Fruit fly (Drosophila melanogaster): Measurements from ENCODE around the gene Ulp1.

The Ulp1 gene

dm6 chrX:19240230-19240839, 32.3 kb upstream of the Ulp1 start (continued):
- TF ChIP-seq Rfx (GFP tag; IDR thresholded peaks at IDR 0.05): 0 out of 2 replicates have a peak, but pooled peaks have one; percentile 25
- no peak for TF ChIP-seq CG6791 (GFP tag; IDR thresholded peaks at IDR 0.05; ENCODE audit: partially characterized antibody)
- TF ChIP-seq CG2678 (tag; optimal IDR thresholded peaks at IDR 0.05): peak; percentile 30
- no peak for TF ChIP-seq E2f2 (GFP tag; IDR thresholded peaks at IDR 0.05)
- TF ChIP-seq sisA (GFP tag; IDR thresholded peaks at IDR 0.05): 0 out of 2 replicates have a peak, but pooled peaks have one; percentile 6
- TF ChIP-seq CG16863 (GFP tag; optimal IDR thresholded peaks at IDR 0.05): no peak
- no peak for TF ChIP-seq Tbp (GFP tag; optimal IDR thresholded peaks at IDR 0.05)
- no peak for TF ChIP-seq Hsf (GFP tag; optimal IDR thresholded peaks at IDR 0.05)
- TF ChIP-seq CG14441 (GFP tag; IDR thresholded peaks at IDR 0.05): no peak
- peak; percentile 60 for TF ChIP-seq Med (GFP tag)
- no peak for TF ChIP-seq pzg (GFP tag; optimal IDR thresholded peaks at IDR 0.05)
- no peak for TF ChIP-seq tio (GFP tag; optimal IDR thresholded peaks at IDR 0.05)
- TF ChIP-seq otp (GFP tag; IDR thresholded peaks at IDR 0.05): no peak
- no peak for TF ChIP-seq Sin3A (optimal IDR thresholded peaks at IDR 0.05)
- no peak for TF ChIP-seq nau (GFP tag; optimal IDR thresholded peaks at IDR 0.05)
- TF ChIP-seq Aef1 (GFP tag; IDR thresholded peaks at IDR 0.05): no peak

- TF ChIP-seq vfl (GFP tag; optimal IDR thresholded peaks at IDR 0.05) (no peak), CG15514 (GFP tag; optimal IDR thresholded peaks at IDR 0.05) (peak; percentile 37), nau (GFP tag; optimal IDR thresholded peaks at IDR 0.05) (no peak), chm (GFP tag; IDR thresholded peaks at IDR 0.05) (no peak), Dip3 (GFP tag; optimal IDR thresholded peaks at IDR 0.05) (no peak), Sox100B (GFP tag; optimal IDR thresholded peaks at IDR 0.05) (no peak), exex (tag; optimal IDR thresholded peaks at IDR 0.05) (peak; percentile 69), CG34376 (GFP tag; optimal IDR thresholded peaks at IDR 0.05) (peak; percentile 11), sug (tag; optimal IDR thresholded peaks at IDR 0.05) (peak; percentile 78), mirr (GFP tag; optimal IDR thresholded peaks at IDR 0.05) (peak; percentile 76), dati (GFP tag; IDR thresholded peaks at IDR 0.05) (no peak), run (tag; optimal IDR thresholded peaks at IDR 0.05) (peak; percentile 48)
Observed at dm6 chrX:19239365-19239764, 31.4 kb upstream of the Ulp1 start.

dm6 chrX:19238613-19239012, 30.6 kb upstream of the Ulp1 start:
- TF ChIP-seq dan (GFP tag; IDR thresholded peaks at IDR 0.05) (no peak), CG34224 (GFP tag; IDR thresholded peaks at IDR 0.05; ENCODE audit: partially characterized antibody) (no peak), CG4424 (GFP tag; optimal IDR thresholded peaks at IDR 0.05) (no peak), CG16779 (GFP tag; IDR thresholded peaks at IDR 0.05) (no peak), ac (GFP tag; optimal IDR thresholded peaks at IDR 0.05) (no peak), pum (GFP tag; optimal IDR thresholded peaks at IDR 0.05) (no peak), CG17912 (GFP tag; optimal IDR thresholded peaks at IDR 0.05) (no peak), Dll (GFP tag; IDR thresholded peaks at IDR 0.05; ENCODE audit: partially characterized antibody) (no peak), CG9727 (GFP tag; optimal IDR thresholded peaks at IDR 0.05) (no peak), HHEX (GFP tag; optimal IDR thresholded peaks at IDR 0.05) (no peak), Mad (GFP tag; optimal IDR thresholded peaks at IDR 0.05) (no peak), CG9932 (GFP tag; IDR thresholded peaks at IDR 0.05) (no peak), CG9817 (tag; optimal IDR thresholded peaks at IDR 0.05) (no peak)

Measured in whole organism, embryonic.